Worm (Caenorhabditis elegans): Measurements from ENCODE around the gene elks-1.

elks-1 gene

ce11 chrIV:3352019-3352418 lies 2.2 kb upstream of the elks-1 start:
- TF ChIP-seq php-3 (GFP tag; IDR thresholded peaks at IDR 0.05): no peak
- TF ChIP-seq mxl-2 (GFP tag; conservative IDR thresholded peaks at IDR 0.05): no peak
- no peak for TF ChIP-seq mdl-1 (tag; optimal IDR thresholded peaks at IDR 0.05)
- no peak for TF ChIP-seq ceh-82 (tag; optimal IDR thresholded peaks at IDR 0.05)
- TF ChIP-seq F49E8.2 (tag; optimal IDR thresholded peaks at IDR 0.05; ENCODE audit: borderline replicate concordance): no peak
- TF ChIP-seq saeg-2 (GFP tag; IDR thresholded peaks at IDR 0.05): no peak
- TF ChIP-seq F10B5.3 (tag; optimal IDR thresholded peaks at IDR 0.05): no peak
- no peak for TF ChIP-seq pha-4 (GFP tag; IDR thresholded peaks at IDR 0.05)
- no peak for TF ChIP-seq pha-4 (tag; optimal IDR thresholded peaks at IDR 0.05)
- no peak for TF ChIP-seq nhr-41 (GFP tag; IDR thresholded peaks at IDR 0.05)
- no peak for TF ChIP-seq D1046.2 (GFP tag; IDR thresholded peaks at IDR 0.05)
- no peak for TF ChIP-seq nhr-10 (tag; optimal IDR thresholded peaks at IDR 0.05)
- TF ChIP-seq tra-1 (GFP tag; IDR thresholded peaks at IDR 0.05): no peak
- no peak for TF ChIP-seq jun-1 (tag; optimal IDR thresholded peaks at IDR 0.05)
- no peak for TF ChIP-seq vab-7 (GFP tag; IDR thresholded peaks at IDR 0.05)
- TF ChIP-seq pqm-1 (tag; optimal IDR thresholded peaks at IDR 0.05): no peak
- TF ChIP-seq ctbp-1 (GFP tag; IDR thresholded peaks at IDR 0.05): no peak
- no peak for TF ChIP-seq madf-9 (GFP tag; conservative IDR thresholded peaks at IDR 0.05)

ce11 chrIV:3348334-3348733 lies 1.5 kb downstream of the elks-1 start:
- TF ChIP-seq F26F4.8 (GFP tag; conservative IDR thresholded peaks at IDR 0.05) (no peak), set-16 (GFP tag; IDR thresholded peaks at IDR 0.05) (peak; percentile 69)

ce11 chrIV:3345484-3345883 lies 4.3 kb downstream of the elks-1 start:
- TF ChIP-seq skn-1 (tag; optimal IDR thresholded peaks at IDR 0.05): no peak
- TF ChIP-seq set-16 (GFP tag; IDR thresholded peaks at IDR 0.05): peak; percentile 20; the same call in 1 of the 2 replicates
- peak; percentile 96 for TF ChIP-seq aha-1 (tag)

- TF ChIP-seq set-16 (GFP tag; IDR thresholded peaks at IDR 0.05) (no peak), spr-3 (GFP tag; optimal IDR thresholded peaks at IDR 0.05) (no peak), aha-1 (tag) (peak; percentile 18)
Measured at ce11 chrIV:3341170-3341569, 8.7 kb downstream of the elks-1 start, which contains the start of gene F42A6.2. F42A6.2 (plus strand) TSS chrIV:3341470.

- TF ChIP-seq dve-1 (tag; optimal IDR thresholded peaks at IDR 0.05; ENCODE audit: insufficient read depth) (peak; percentile 85), pha-4 (GFP tag; IDR thresholded peaks at IDR 0.05) (peak; percentile 30; the same call in 1 of the 2 replicates), pha-4 (tag; optimal IDR thresholded peaks at IDR 0.05) (no peak), daf-8 (GFP tag; IDR thresholded peaks at IDR 0.05) (no peak), hlh-30 (tag; optimal IDR thresholded peaks at IDR 0.05; ENCODE audit: insufficient read depth) (peak; percentile 87), zip-2 (tag; optimal IDR thresholded peaks at IDR 0.05) (peak; percentile 67), T26A8.4 (GFP tag; IDR thresholded peaks at IDR 0.05) (peak; percentile 24), ZK546.5 (tag; optimal IDR thresholded peaks at IDR 0.05) (peak in 1 of 2 experiments; percentile 39), fkh-10 (GFP tag; optimal IDR thresholded peaks at IDR 0.05) (peak; percentile 63), mep-1 (tag; optimal IDR thresholded peaks at IDR 0.05) (peak; percentile 87), hlh-11 (tag; optimal IDR thresholded peaks at IDR 0.05) (peak; percentile 63), mes-2 (tag; optimal IDR thresholded peaks at IDR 0.05; ENCODE audit: poor library complexity, severe bottlenecking) (peak; percentile 88), nhr-28 (tag; optimal IDR thresholded peaks at IDR 0.05) (peak; percentile 45), cey-2 (tag; optimal IDR thresholded peaks at IDR 0.05; ENCODE audit: borderline replicate concordance, insufficient read depth) (no peak), nhr-11 (tag; optimal IDR thresholded peaks at IDR 0.05) (peak; percentile 51), nhr-6 (tag; optimal IDR thresholded peaks at IDR 0.05) (peak; percentile 45), zfp-3 (GFP tag; conservative IDR thresholded peaks at IDR 0.05) (peak; percentile 65; the same call in 1 of the 2 replicates), zfp-2 (tag; optimal IDR thresholded peaks at IDR 0.05) (no peak), daf-16 (GFP tag; optimal IDR thresholded peaks at IDR 0.05) (peak in 1 of 2 experiments; percentile 14), daf-16 (tag; optimal IDR thresholded peaks at IDR 0.05) (peak; percentile 50), arid-1 (GFP tag; conservative IDR thresholded peaks at IDR 0.05) (peak; percentile 65), spr-1 (tag; optimal IDR thresholded peaks at IDR 0.05) (peak; percentile 61), hif-1 (tag; optimal IDR thresholded peaks at IDR 0.05) (peak in 1 of 2 experiments; percentile 64), nhr-102 (tag; optimal IDR thresholded peaks at IDR 0.05) (peak; percentile 61)
Measured at ce11 chrIV:3338676-3339075, 11.2 kb downstream of the elks-1 start, which contains the start of gene hrpa-1. hrpa-1 (minus strand) TSS chrIV:3338867.

Measured in whole organism, L4 larva.